Fruit fly (Drosophila melanogaster): ENCODE data around the gene CG10237.

dm6 chr2L:19434260-19434659 lies 8.3 kb downstream of the CG10237 start:
- TF ChIP-seq CG3847 (GFP tag; IDR thresholded peaks at IDR 0.05), result no peak
- TF ChIP-seq Tbp (GFP tag; optimal IDR thresholded peaks at IDR 0.05), result no peak
- TF ChIP-seq CG8089 (GFP tag; optimal IDR thresholded peaks at IDR 0.05), result no peak
- no peak for TF ChIP-seq CG17186 (GFP tag; optimal IDR thresholded peaks at IDR 0.05)
- TF ChIP-seq CG4424 (GFP tag; optimal IDR thresholded peaks at IDR 0.05), result no peak
- TF ChIP-seq CG10321 (GFP tag; IDR thresholded peaks at IDR 0.05), result no peak
- TF ChIP-seq Poxn (GFP tag; IDR thresholded peaks at IDR 0.05), result no peak
